Worm (Caenorhabditis elegans) whole organism, L2 larva: Measurements from ENCODE around the gene clc-29.

Source experiments
- C34F6.9 ChIP-seq: fragments of 150-350 bp; optimal IDR thresholded peaks from 2 replicates; lab custom pipeline; 2014; ENCODE audit warnings: missing biosample characterization, missing genetic modification characterization
- F13H6.1 ChIP-seq: sonication (generic microtip); optimal IDR thresholded peaks from 2 replicates; lab custom pipeline; 2016; ENCODE audit warnings: missing genetic modification characterization, missing compliant biosample characterization
- R02D3.7 ChIP-seq: fragments of 150-350 bp; optimal IDR thresholded peaks from 2 replicates; lab custom pipeline; 2014; ENCODE audit warnings: missing biosample characterization, missing genetic modification characterization
- Y55F3AM.14 ChIP-seq: fragments of 200-800 bp; sonication (Bioruptor generic); optimal IDR thresholded peaks from 2 replicates; lab custom pipeline; 2018; ENCODE audit warnings: mild to moderate bottlenecking, missing genetic modification characterization, missing compliant biosample characterization
- ZK546.5 ChIP-seq: sonication (generic microtip); optimal IDR thresholded peaks from 2 replicates; lab custom pipeline; 2017; ENCODE audit warnings: missing biosample characterization, missing genetic modification characterization
- alr-1 ChIP-seq: fragments of 150-350 bp; optimal IDR thresholded peaks from 2 replicates; lab custom pipeline; 2014; ENCODE audit warnings: missing biosample characterization, missing genetic modification characterization
- aly-2 ChIP-seq: fragments of 150-350 bp; optimal IDR thresholded peaks from 2 replicates; lab custom pipeline; 2014; ENCODE audit warnings: missing biosample characterization, missing genetic modification characterization
- ama-1 ChIP-seq: fragments of 150-350 bp; optimal IDR thresholded peaks from 2 replicates; lab custom pipeline; 2018; ENCODE audit warnings: inconsistent platforms
- blmp-1 ChIP-seq: sonication (generic microtip); optimal IDR thresholded peaks from 2 replicates; lab custom pipeline; 2017; ENCODE audit warnings: missing genetic modification characterization, mild to moderate bottlenecking, missing compliant biosample characterization, antibody characterized with exemption, moderate library complexity; ENCODE audit not compliant: insufficient read depth
- ceh-16 ChIP-seq: fragments of 150-350 bp; optimal IDR thresholded peaks from 2 replicates; lab custom pipeline; 2014; ENCODE audit warnings: missing biosample characterization, missing genetic modification characterization
- ceh-82 ChIP-seq: fragments of 150-350 bp; optimal IDR thresholded peaks from 2 replicates; lab custom pipeline; 2014; ENCODE audit warnings: missing biosample characterization, missing genetic modification characterization
- crh-2 ChIP-seq: sonication (generic microtip); optimal IDR thresholded peaks from 2 replicates; lab custom pipeline; 2017; ENCODE audit warnings: missing biosample characterization, missing genetic modification characterization
- dmd-4 ChIP-seq: sonication (generic microtip); optimal IDR thresholded peaks from 2 replicates; lab custom pipeline; 2017; ENCODE audit warnings: missing biosample characterization, missing genetic modification characterization
- egl-27 ChIP-seq: sonication (generic microtip); optimal IDR thresholded peaks from 3 replicates; lab custom pipeline; 2017; ENCODE audit warnings: missing biosample characterization, missing genetic modification reagents, missing genetic modification characterization
- elt-1 ChIP-seq: fragments of 150-350 bp; optimal IDR thresholded peaks from 2 replicates; lab custom pipeline; 2014; ENCODE audit warnings: missing biosample characterization, missing genetic modification characterization
- elt-3 ChIP-seq: sonication (generic microtip); optimal IDR thresholded peaks from 2 replicates; lab custom pipeline; 2017; ENCODE audit warnings: missing biosample characterization, missing genetic modification characterization
- fos-1 ChIP-seq: fragments of 150-350 bp; optimal IDR thresholded peaks from 2 replicates; lab custom pipeline; 2014; ENCODE audit warnings: missing biosample characterization, missing genetic modification characterization
- gmeb-1 ChIP-seq: fragments of 150-350 bp; optimal IDR thresholded peaks from 2 replicates; lab custom pipeline; 2014; ENCODE audit warnings: missing biosample characterization, missing genetic modification characterization
- lin-11 ChIP-seq: fragments of 150-350 bp; sonication (generic microtip); optimal IDR thresholded peaks from 2 replicates; lab custom pipeline; 2014; ENCODE audit warnings: missing biosample characterization, missing genetic modification characterization, inconsistent platforms, mixed read lengths
- lin-13 ChIP-seq: fragments of 150-350 bp; optimal IDR thresholded peaks from 2 replicates; lab custom pipeline; 2014; ENCODE audit warnings: missing biosample characterization, missing genetic modification reagents, missing genetic modification characterization
- lin-39 ChIP-seq: fragments of 150-350 bp; optimal IDR thresholded peaks from 2 replicates; lab custom pipeline; 2014; ENCODE audit warnings: missing biosample characterization, missing genetic modification reagents, missing genetic modification characterization
- lsy-2 ChIP-seq, 2 experiments: fragments of 150-350 bp in 1 of 2; sonication (generic microtip) in 1 of 2; optimal IDR thresholded peaks; 2 replicates each; lab custom pipeline; 2014 to 2017; ENCODE audit warnings: missing biosample characterization in 2 of 2, missing genetic modification characterization in 2 of 2
- mab-5 ChIP-seq: fragments of 150-350 bp; optimal IDR thresholded peaks from 2 replicates; lab custom pipeline; 2014; ENCODE audit warnings: missing biosample characterization, missing genetic modification characterization
- mbf-1 ChIP-seq: sonication (generic microtip); optimal IDR thresholded peaks from 2 replicates; lab custom pipeline; 2017; ENCODE audit warnings: missing biosample characterization, missing genetic modification characterization
- mdl-1 ChIP-seq, 2 experiments: fragments of 150-350 bp in 1 of 2; sonication (generic microtip) in 1 of 2; optimal IDR thresholded peaks; 2 replicates each; lab custom pipeline; 2017; ENCODE audit warnings: missing biosample characterization in 2 of 2, missing genetic modification characterization in 2 of 2
- nhr-10 ChIP-seq: sonication (generic microtip); optimal IDR thresholded peaks from 2 replicates; lab custom pipeline; 2017; ENCODE audit warnings: missing biosample characterization, missing genetic modification characterization
- nhr-11 ChIP-seq: fragments of 150-350 bp; optimal IDR thresholded peaks from 2 replicates; lab custom pipeline; 2014; ENCODE audit warnings: missing biosample characterization, missing genetic modification characterization
- nhr-12 ChIP-seq: fragments of 150-350 bp; optimal IDR thresholded peaks from 2 replicates; lab custom pipeline; 2014; ENCODE audit warnings: missing biosample characterization, missing genetic modification characterization
- nhr-129 ChIP-seq: fragments of 150-350 bp; optimal IDR thresholded peaks from 2 replicates; lab custom pipeline; 2014; ENCODE audit warnings: missing biosample characterization, missing genetic modification characterization
- nhr-21 ChIP-seq: fragments of 150-350 bp; optimal IDR thresholded peaks from 2 replicates; lab custom pipeline; 2014; ENCODE audit warnings: missing biosample characterization, missing genetic modification characterization
- nhr-23 ChIP-seq: fragments of 150-350 bp; optimal IDR thresholded peaks from 2 replicates; lab custom pipeline; 2014; ENCODE audit warnings: missing biosample characterization, missing genetic modification reagents, missing genetic modification characterization
- nhr-237 ChIP-seq: fragments of 150-350 bp; optimal IDR thresholded peaks from 2 replicates; lab custom pipeline; 2014; ENCODE audit warnings: missing biosample characterization, missing genetic modification characterization
- nhr-25 ChIP-seq: fragments of 150-350 bp; sonication (generic microtip); optimal IDR thresholded peaks from 3 replicates; lab custom pipeline; 2014; ENCODE audit warnings: missing biosample characterization, missing genetic modification characterization
- nhr-6 ChIP-seq: fragments of 150-350 bp; optimal IDR thresholded peaks from 2 replicates; lab custom pipeline; 2014; ENCODE audit warnings: missing biosample characterization, missing genetic modification characterization
- nhr-77 ChIP-seq: fragments of 150-350 bp; optimal IDR thresholded peaks from 2 replicates; lab custom pipeline; 2014; ENCODE audit warnings: missing biosample characterization, missing genetic modification characterization
- peb-1 ChIP-seq: fragments of 150-350 bp; optimal IDR thresholded peaks from 2 replicates; lab custom pipeline; 2014; ENCODE audit warnings: missing biosample characterization, missing genetic modification characterization
- sem-4 ChIP-seq: fragments of 150-350 bp; optimal IDR thresholded peaks from 2 replicates; lab custom pipeline; 2014; ENCODE audit warnings: missing biosample characterization, missing genetic modification reagents, missing genetic modification characterization
- skn-1 ChIP-seq: sonication (generic microtip); optimal IDR thresholded peaks from 2 replicates; lab custom pipeline; 2017; ENCODE audit warnings: missing biosample characterization, missing genetic modification characterization
- sma-3 ChIP-seq: sonication (generic microtip); optimal IDR thresholded peaks from 2 replicates; lab custom pipeline; 2016; ENCODE audit warnings: missing genetic modification reagents, missing genetic modification characterization, missing compliant biosample characterization
- sma-9 ChIP-seq, 2 experiments: fragments of 150-350 bp in 1 of 2; sonication (generic microtip) in 1 of 2; optimal IDR thresholded peaks; 2 replicates each; lab custom pipeline; 2014 to 2016; ENCODE audit warnings: missing genetic modification characterization in 2 of 2, mild to moderate bottlenecking in 1 of 2, missing biosample characterization in 1 of 2, missing compliant biosample characterization in 1 of 2, missing genetic modification reagents in 1 of 2, moderate library complexity in 1 of 2
- snpc-4 ChIP-seq: fragments of 150-350 bp; optimal IDR thresholded peaks from 2 replicates; lab custom pipeline; 2014; ENCODE audit warnings: missing biosample characterization, missing genetic modification characterization
- unc-39 ChIP-seq: fragments of 150-350 bp; optimal IDR thresholded peaks from 2 replicates; lab custom pipeline; 2014; ENCODE audit warnings: missing biosample characterization, missing genetic modification characterization
- unc-55 ChIP-seq: fragments of 150-350 bp; sonication (generic microtip); optimal IDR thresholded peaks from 3 replicates; lab custom pipeline; 2014; ENCODE audit warnings: missing biosample characterization, missing genetic modification reagents, missing genetic modification characterization
- unc-62 ChIP-seq: fragments of 150-350 bp; optimal IDR thresholded peaks from 2 replicates; lab custom pipeline; 2014; ENCODE audit warnings: missing biosample characterization, missing genetic modification reagents, missing genetic modification characterization
- zag-1 ChIP-seq: fragments of 150-350 bp; optimal IDR thresholded peaks from 2 replicates; lab custom pipeline; 2014; ENCODE audit warnings: missing biosample characterization, missing genetic modification characterization
- ztf-1 ChIP-seq: fragments of 200-800 bp; sonication (Bioruptor generic); conservative IDR thresholded peaks from 2 replicates; pipeline ENCODE4 v1.3.6; 2022; ENCODE audit warnings: missing genetic modification characterization, missing compliant biosample characterization
- ztf-11 ChIP-seq: sonication (generic microtip); optimal IDR thresholded peaks from 2 replicates; lab custom pipeline; 2017; ENCODE audit warnings: missing biosample characterization, missing genetic modification characterization
- ztf-4 ChIP-seq: fragments of 150-350 bp; optimal IDR thresholded peaks from 2 replicates; lab custom pipeline; 2014; ENCODE audit warnings: missing biosample characterization, missing genetic modification characterization

The clc-29 gene

DNA sequence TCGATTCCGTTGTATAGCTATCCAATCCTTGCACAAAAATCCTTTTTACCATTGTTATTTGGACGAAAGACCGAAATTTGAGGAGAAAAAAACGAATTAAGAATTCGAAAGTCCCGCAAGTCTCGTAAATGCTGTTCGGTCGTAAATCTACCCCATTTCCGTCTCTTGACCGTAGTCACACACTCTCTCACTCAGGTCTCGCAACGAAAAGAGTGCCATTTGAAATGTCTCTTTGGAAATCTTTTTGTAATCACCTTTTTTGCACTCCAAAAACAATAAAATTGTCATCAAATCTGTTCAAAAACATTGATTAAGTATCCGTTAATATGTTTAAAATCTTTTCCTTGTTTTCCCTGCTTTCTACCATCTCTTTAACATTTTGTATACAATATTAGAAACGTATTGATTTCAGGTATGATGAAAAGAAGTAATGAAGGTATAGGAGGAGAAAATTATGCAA is 10.5 kb upstream of the clc-29 start, which contains the start of the genes R05D3.8 and rfp-1 (continued):
- peak; percentile 74 for TF ChIP-seq sma-9 (GFP tag; optimal IDR thresholded peaks at IDR 0.05; lab: Kevin White, UChicago)
- no peak for TF ChIP-seq sma-9 (tag; optimal IDR thresholded peaks at IDR 0.05; lab: Kevin White, UChicago)
- TF ChIP-seq egl-27 (tag; lab: Kevin White, UChicago), result peak; percentile 12
- no peak for TF ChIP-seq elt-3 (tag; lab: Kevin White, UChicago)
- TF ChIP-seq gmeb-1 (tag; lab: Kevin White, UChicago), result peak; percentile 85
- TF ChIP-seq sma-3, result peak; percentile 69
- no peak for TF ChIP-seq unc-62 (GFP tag; lab: Kevin White, UChicago)
- TF ChIP-seq nhr-12 (tag; lab: Kevin White, UChicago), result no peak
- peak; percentile 76 for TF ChIP-seq nhr-25
- TF ChIP-seq crh-2 (tag; lab: Kevin White, UChicago), result peak; percentile 88
- TF ChIP-seq sem-4 (tag; lab: Kevin White, UChicago), result peak; percentile 43
- TF ChIP-seq C34F6.9 (tag; lab: Kevin White, UChicago), result peak; percentile 89
- peak; percentile 95 for TF ChIP-seq nhr-129 (tag; lab: Kevin White, UChicago)

DNA sequence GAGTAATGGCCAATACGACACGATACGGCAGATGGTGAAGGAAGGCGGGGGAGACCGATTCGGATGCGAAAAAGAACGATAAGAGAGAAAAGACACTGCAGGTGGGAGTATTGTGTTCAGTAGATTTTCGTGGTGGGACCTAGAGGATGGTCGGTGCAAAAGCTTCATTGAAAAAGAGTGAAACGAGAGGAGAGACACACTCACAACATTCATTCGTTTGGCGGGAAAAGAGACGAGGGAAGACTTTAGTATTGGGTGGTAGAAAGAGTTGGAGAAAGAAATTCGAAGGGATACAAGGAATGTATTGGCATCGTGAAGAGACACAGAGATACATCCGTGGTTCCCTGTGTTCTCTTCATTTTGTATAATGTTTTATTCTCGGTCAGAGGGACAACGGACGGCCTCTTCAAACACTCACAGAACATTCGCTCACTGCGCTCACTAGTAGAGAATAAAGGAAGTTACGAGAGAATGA is 8.7 kb upstream of the clc-29 start:
- no peak for TF ChIP-seq mbf-1 (tag; lab: Kevin White, UChicago)
- no peak for TF ChIP-seq alr-1
- no peak for TF ChIP-seq R02D3.7 (tag; lab: Kevin White, UChicago)
- peak; percentile 70 for TF ChIP-seq snpc-4
- TF ChIP-seq peb-1 (tag; lab: Kevin White, UChicago), result no peak
- peak; percentile 70 to 91 for TF ChIP-seq lsy-2 (tag; optimal IDR thresholded peaks at IDR 0.05; lab: Kevin White, UChicago)
- TF ChIP-seq lin-11, result peak; percentile 28
- TF ChIP-seq ztf-1, result no peak
- TF ChIP-seq skn-1 (tag; lab: Kevin White, UChicago), result peak; percentile 1
- no peak for TF ChIP-seq lin-39 (tag; lab: Kevin White, UChicago)
- TF ChIP-seq crh-2 (tag; lab: Kevin White, UChicago), result peak; percentile 91
- TF ChIP-seq egl-27 (tag; lab: Kevin White, UChicago), result no peak
- TF ChIP-seq ceh-82, result no peak
- peak; percentile 91 for TF ChIP-seq sem-4 (tag; lab: Kevin White, UChicago)
- peak; percentile 94 for TF ChIP-seq C34F6.9 (tag; lab: Kevin White, UChicago)
- peak; percentile 44 for TF ChIP-seq mab-5 (tag; lab: Kevin White, UChicago)
- TF ChIP-seq aly-2 (tag; lab: Kevin White, UChicago), result no peak
- TF ChIP-seq dmd-4, result peak; percentile 25
- TF ChIP-seq unc-55, result peak; percentile 91
- TF ChIP-seq nhr-25, result peak; percentile 67
- TF ChIP-seq unc-39 (tag; lab: Kevin White, UChicago), result no peak
- TF ChIP-seq nhr-11 (tag; lab: Kevin White, UChicago), result no peak
- TF ChIP-seq blmp-1 (tag; lab: Kevin White, UChicago), result peak; percentile 48
- TF ChIP-seq nhr-237 (tag; lab: Kevin White, UChicago), result no peak
- no peak for TF ChIP-seq unc-62 (GFP tag; lab: Kevin White, UChicago)
- TF ChIP-seq nhr-23 (tag; lab: Kevin White, UChicago), result no peak
- no peak for TF ChIP-seq ztf-11 (tag; lab: Kevin White, UChicago)
- peak; percentile 75 for TF ChIP-seq sma-9 (GFP tag; optimal IDR thresholded peaks at IDR 0.05; lab: Kevin White, UChicago)
- no peak for TF ChIP-seq sma-9 (tag; optimal IDR thresholded peaks at IDR 0.05; lab: Kevin White, UChicago)
- peak; percentile 71 for TF ChIP-seq lin-13
- TF ChIP-seq gmeb-1 (tag; lab: Kevin White, UChicago), result peak; percentile 31
- no peak for TF ChIP-seq nhr-10 (tag; lab: Kevin White, UChicago)
- peak in 1 of 2 experiments; percentile 57 for TF ChIP-seq mdl-1 (tag; optimal IDR thresholded peaks at IDR 0.05; lab: Kevin White, UChicago)
- peak; percentile 51 for TF ChIP-seq zag-1 (tag; lab: Kevin White, UChicago)
- no peak for TF ChIP-seq nhr-77 (tag; lab: Kevin White, UChicago)
- peak; percentile 85 for TF ChIP-seq F13H6.1
- no peak for TF ChIP-seq ama-1
- no peak for TF ChIP-seq ZK546.5 (tag; lab: Kevin White, UChicago)
- TF ChIP-seq nhr-129 (tag; lab: Kevin White, UChicago), result peak; percentile 92
- peak; percentile 66 for TF ChIP-seq sma-3
- no peak for TF ChIP-seq elt-1 (tag; lab: Kevin White, UChicago)
- TF ChIP-seq Y55F3AM.14 (GFP tag; lab: Kevin White, UChicago), result no peak
- TF ChIP-seq ztf-4, result peak; percentile 75
- no peak for TF ChIP-seq ceh-16 (tag; lab: Kevin White, UChicago)
- TF ChIP-seq elt-3 (tag; lab: Kevin White, UChicago), result no peak
- peak; percentile 56 for TF ChIP-seq nhr-21 (tag; lab: Kevin White, UChicago)
- TF ChIP-seq nhr-6 (tag; lab: Kevin White, UChicago), result peak; percentile 85
- no peak for TF ChIP-seq nhr-12 (tag; lab: Kevin White, UChicago)
- TF ChIP-seq fos-1 (tag; lab: Kevin White, UChicago), result peak; percentile 62
